Worm (Caenorhabditis elegans): ENCODE data around the gene C23H3.5.

- TF ChIP-seq nhr-28 (tag; optimal IDR thresholded peaks at IDR 0.05): no peak
- no peak for TF ChIP-seq elt-3 (tag; optimal IDR thresholded peaks at IDR 0.05)
- no peak for TF ChIP-seq snpc-4 (tag; optimal IDR thresholded peaks at IDR 0.05)
- no peak for TF ChIP-seq unc-39 (tag; optimal IDR thresholded peaks at IDR 0.05)
- no peak for TF ChIP-seq ceh-83 (GFP tag; optimal IDR thresholded peaks at IDR 0.05)
- TF ChIP-seq tbx-8 (GFP tag; optimal IDR thresholded peaks at IDR 0.05): no peak
- TF ChIP-seq nhr-237 (tag; optimal IDR thresholded peaks at IDR 0.05): no peak
Measured at ce11 chrII:23739-24138, 23.6 kb upstream of the C23H3.5 start.

Data from whole organism, mixed stage, embryonic.